Worm (Caenorhabditis elegans): ENCODE measurements around the gene C14C11.1.

DNA sequence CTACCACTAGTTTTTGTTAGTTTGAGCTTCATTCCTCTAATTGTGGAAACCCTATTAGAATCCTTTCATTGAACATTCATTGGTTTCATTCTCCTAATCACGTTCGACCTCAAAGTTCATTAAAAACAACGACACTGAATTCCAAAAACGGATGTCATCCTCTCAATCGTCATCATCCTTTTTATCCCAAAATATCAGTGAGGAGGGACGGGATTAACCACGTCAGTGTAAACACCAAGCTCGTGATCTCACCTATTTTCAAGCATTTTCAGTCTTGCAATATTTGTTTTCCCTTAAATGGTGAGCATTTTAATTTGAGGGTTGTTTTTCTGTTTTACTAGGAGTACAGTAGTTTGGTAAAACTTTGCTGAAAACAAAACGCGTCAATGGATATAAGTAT, 41.0 kb downstream of the C14C11.1 start:
- TF ChIP-seq him-1 (tag; optimal IDR thresholded peaks at IDR 0.05) (no peak), W03F9.2 (tag; optimal IDR thresholded peaks at IDR 0.05) (no peak)
